Fruit fly (Drosophila melanogaster) whole organism, embryonic: Measurements from ENCODE around the gene Cadps.

Source experiments
- ATbp ChIP-seq: fragments of 200-800 bp; sonication (Bioruptor generic); optimal IDR thresholded peaks from 2 replicates; lab custom pipeline; 2017; ENCODE audit warnings: missing biosample characterization, mild to moderate bottlenecking, missing genetic modification characterization, missing genetic modification reagents
- Atf-2 ChIP-seq: fragments of 200-800 bp; sonication (Bioruptor generic); optimal IDR thresholded peaks from 2 replicates; lab custom pipeline; 2016; ENCODE audit warnings: missing biosample characterization, missing genetic modification characterization
- CG1024 ChIP-seq: fragments of 200-800 bp; sonication (Bioruptor generic); IDR thresholded peaks from 2 replicates; pipeline ENCODE4 v1.3.6; 2022; ENCODE audit warnings: missing biosample characterization, missing genetic modification characterization
- CG10654 ChIP-seq: fragments of 200-800 bp; sonication (Bioruptor generic); optimal IDR thresholded peaks from 2 replicates; lab custom pipeline; 2016; ENCODE audit warnings: missing biosample characterization, missing genetic modification characterization
- CG10959 ChIP-seq: fragments of 200-800 bp; sonication (Bioruptor generic); IDR thresholded peaks from 2 replicates; pipeline ENCODE4 v1.3.6; 2022; ENCODE audit warnings: missing biosample characterization, missing genetic modification characterization
- CG11723 ChIP-seq: fragments of 200-800 bp; sonication (Bioruptor generic); optimal IDR thresholded peaks from 2 replicates; lab custom pipeline; 2017; ENCODE audit warnings: missing biosample characterization, mild to moderate bottlenecking, missing genetic modification characterization
- CG13123 ChIP-seq: fragments of 200-800 bp; sonication (Bioruptor generic); optimal IDR thresholded peaks from 2 replicates; lab custom pipeline; 2016; ENCODE audit warnings: missing biosample characterization, missing genetic modification characterization
- CG13296 ChIP-seq: fragments of 200-800 bp; sonication (Bioruptor generic); optimal IDR thresholded peaks from 3 replicates; lab custom pipeline; 2018; ENCODE audit warnings: missing biosample characterization, mild to moderate bottlenecking, missing genetic modification characterization
- CG13424 ChIP-seq: fragments of 200-800 bp; sonication (Bioruptor generic); optimal IDR thresholded peaks from 2 replicates; lab custom pipeline; 2019; ENCODE audit warnings: missing biosample characterization, mild to moderate bottlenecking, missing genetic modification characterization, moderate library complexity
- CG16815 ChIP-seq: fragments of 200-800 bp; sonication (Bioruptor generic); optimal IDR thresholded peaks from 3 replicates; lab custom pipeline; 2017; ENCODE audit warnings: missing biosample characterization, mild to moderate bottlenecking, missing genetic modification characterization
- CG18011 ChIP-seq: fragments of 200-800 bp; sonication (Bioruptor generic); optimal IDR thresholded peaks from 2 replicates; lab custom pipeline; 2017; ENCODE audit warnings: missing biosample characterization, missing genetic modification characterization, mild to moderate bottlenecking, moderate library complexity, missing genotype
- CG1832 ChIP-seq: fragments of 200-800 bp; sonication (Bioruptor generic); optimal IDR thresholded peaks from 2 replicates; lab custom pipeline; 2017; ENCODE audit warnings: missing biosample characterization, mild to moderate bottlenecking, missing genetic modification characterization, inconsistent platforms
- CG30020 ChIP-seq: fragments of 200-800 bp; optimal IDR thresholded peaks from 2 replicates; lab custom pipeline; 2019; ENCODE audit warnings: missing biosample characterization, mild to moderate bottlenecking, missing genetic modification characterization, moderate library complexity
- CG33213 ChIP-seq: fragments of 200-800 bp; sonication (Bioruptor generic); optimal IDR thresholded peaks from 3 replicates; lab custom pipeline; 2016; ENCODE audit warnings: missing biosample characterization, missing genetic modification characterization
- CG4820 ChIP-seq: fragments of 200-800 bp; sonication (Bioruptor generic); optimal IDR thresholded peaks from 3 replicates; lab custom pipeline; 2016; ENCODE audit warnings: missing biosample characterization, missing genetic modification characterization
- CG5953 ChIP-seq: fragments of 200-800 bp; sonication (Bioruptor generic); IDR thresholded peaks from 2 replicates; pipeline ENCODE4 v1.3.6; 2022; ENCODE audit warnings: missing biosample characterization, missing genetic modification characterization
- CG7786 ChIP-seq: fragments of 200-800 bp; sonication (Bioruptor generic); optimal IDR thresholded peaks from 2 replicates; lab custom pipeline; 2016; ENCODE audit warnings: missing biosample characterization, missing genetic modification characterization
- CG8290 ChIP-seq, 3 experiments: fragments of 200-800 bp; sonication (Bioruptor generic); optimal IDR thresholded peaks; 2 replicates each; lab custom pipeline; 2016 to 2019; ENCODE audit warnings: missing biosample characterization in 3 of 3, missing genetic modification characterization in 3 of 3, mild to moderate bottlenecking in 2 of 3, moderate library complexity in 1 of 3
- CG9437 ChIP-seq: fragments of 200-800 bp; sonication (Bioruptor generic); optimal IDR thresholded peaks from 2 replicates; lab custom pipeline; 2018; ENCODE audit warnings: missing biosample characterization, mild to moderate bottlenecking, missing genetic modification characterization
- CG9876 ChIP-seq: fragments of 200-800 bp; sonication (Bioruptor generic); optimal IDR thresholded peaks from 2 replicates; lab custom pipeline; 2016; ENCODE audit warnings: missing biosample characterization, missing genetic modification characterization
- Chrac-16 ChIP-seq: fragments of 200-800 bp; sonication (Bioruptor generic); optimal IDR thresholded peaks from 3 replicates; lab custom pipeline; 2016; ENCODE audit warnings: missing biosample characterization, missing genetic modification characterization
- CrebB ChIP-seq: fragments of 200-800 bp; sonication (Bioruptor generic); optimal IDR thresholded peaks from 3 replicates; lab custom pipeline; 2018; ENCODE audit warnings: missing biosample characterization, mild to moderate bottlenecking, missing genetic modification characterization
- D19B ChIP-seq: fragments of 200-800 bp; sonication (Bioruptor generic); optimal IDR thresholded peaks from 2 replicates; lab custom pipeline; 2017; ENCODE audit warnings: missing biosample characterization, mild to moderate bottlenecking, missing genetic modification characterization
- Dfd ChIP-seq, 2 experiments: fragments of >200 bp; optimal IDR thresholded peaks; 2 replicates each; lab custom pipeline; 2017; ENCODE audit warnings: missing biosample characterization in 2 of 2, missing genetic modification characterization in 2 of 2
- Dip3 ChIP-seq: fragments of 200-800 bp; sonication (Bioruptor generic); optimal IDR thresholded peaks from 3 replicates; lab custom pipeline; 2016; ENCODE audit warnings: missing biosample characterization, missing genetic modification characterization
- Ets97D ChIP-seq: fragments of 200-800 bp; sonication (Bioruptor generic); optimal IDR thresholded peaks from 3 replicates; lab custom pipeline; 2016; ENCODE audit warnings: missing biosample characterization, missing genetic modification characterization
- Fer2 ChIP-seq: fragments of 200-800 bp; sonication (Bioruptor generic); optimal IDR thresholded peaks from 2 replicates; lab custom pipeline; 2018; ENCODE audit warnings: missing biosample characterization, mild to moderate bottlenecking, missing genetic modification characterization, moderate library complexity
- HmgD ChIP-seq: fragments of 200-800 bp; sonication (Bioruptor generic); optimal IDR thresholded peaks from 3 replicates; lab custom pipeline; 2016; ENCODE audit warnings: missing biosample characterization, missing genetic modification characterization
- Hsf ChIP-seq: fragments of 200-800 bp; sonication (Bioruptor generic); optimal IDR thresholded peaks from 3 replicates; lab custom pipeline; 2016; ENCODE audit warnings: missing biosample characterization, missing genetic modification characterization
- Optix ChIP-seq: fragments of 200-800 bp; sonication (Bioruptor generic); IDR thresholded peaks from 3 replicates; pipeline ENCODE4 v1.3.6; 2022; ENCODE audit warnings: missing biosample characterization, missing genetic modification characterization
- Pdp1 ChIP-seq, 2 experiments: fragments of 200-800 bp; sonication (Bioruptor generic); optimal IDR thresholded peaks; 3 replicates each; lab custom pipeline; 2016; ENCODE audit warnings: missing biosample characterization in 2 of 2, missing genetic modification characterization in 2 of 2, mild to moderate bottlenecking in 1 of 2, moderate library complexity in 1 of 2
- Sry-β ChIP-seq: fragments of 200-800 bp; sonication (Bioruptor generic); optimal IDR thresholded peaks from 2 replicates; lab custom pipeline; 2018; ENCODE audit warnings: missing biosample characterization, mild to moderate bottlenecking, missing genetic modification characterization, moderate library complexity
- Stat92E ChIP-seq, 3 experiments: fragments of >200 bp in 2 of 3; fragments of 200-800 bp in 1 of 3; sonication (Bioruptor generic) in 1 of 3; optimal IDR thresholded peaks; 2 replicates each; lab custom pipeline; 2017 to 2019; ENCODE audit warnings: missing biosample characterization in 3 of 3, missing genetic modification characterization in 3 of 3, mild to moderate bottlenecking in 1 of 3, moderate library complexity in 1 of 3
- Xbp1 ChIP-seq: fragments of 200-800 bp; sonication (Bioruptor generic); optimal IDR thresholded peaks from 3 replicates; lab custom pipeline; 2016; ENCODE audit warnings: missing biosample characterization, mild to moderate bottlenecking, missing genetic modification characterization
- chif ChIP-seq, 2 experiments: fragments of 200-800 bp; sonication (Bioruptor generic); optimal IDR thresholded peaks; 3 replicates each; lab custom pipeline; 2016; ENCODE audit warnings: missing biosample characterization in 2 of 2, missing genetic modification characterization in 2 of 2
- gfzf ChIP-seq: fragments of 200-800 bp; sonication (Bioruptor generic); optimal IDR thresholded peaks from 2 replicates; lab custom pipeline; 2016; ENCODE audit warnings: missing biosample characterization, mild to moderate bottlenecking, missing genetic modification characterization, moderate library complexity
- lbe ChIP-seq: fragments of 200-800 bp; sonication (Bioruptor generic); optimal IDR thresholded peaks from 2 replicates; lab custom pipeline; 2016; ENCODE audit warnings: missing biosample characterization, mild to moderate bottlenecking, missing genetic modification characterization
- lola ChIP-seq, 3 experiments: fragments of >200 bp in 2 of 3; fragments of 200-800 bp in 1 of 3; sonication (Bioruptor generic) in 1 of 3; optimal IDR thresholded peaks; 2 replicates each; lab custom pipeline; 2017 to 2019; ENCODE audit warnings: missing biosample characterization in 3 of 3, missing genetic modification characterization in 3 of 3, mild to moderate bottlenecking in 1 of 3, moderate library complexity in 1 of 3
- mld ChIP-seq: fragments of 200-800 bp; sonication (Bioruptor generic); IDR thresholded peaks from 3 replicates; pipeline ENCODE4 v1.3.6; 2022; ENCODE audit warnings: missing biosample characterization, missing genetic modification characterization; ENCODE audit not compliant: partially characterized antibody
- oc ChIP-seq: fragments of 200-800 bp; sonication (Bioruptor generic); optimal IDR thresholded peaks from 2 replicates; lab custom pipeline; 2018; ENCODE audit warnings: missing biosample characterization, mild to moderate bottlenecking, missing genetic modification characterization, moderate library complexity
- pzg ChIP-seq: fragments of 200-800 bp; sonication (Bioruptor generic); optimal IDR thresholded peaks from 3 replicates; lab custom pipeline; 2018; ENCODE audit warnings: missing biosample characterization, mild to moderate bottlenecking, missing genetic modification characterization, moderate library complexity
- row ChIP-seq: fragments of 200-800 bp; sonication (Bioruptor generic); IDR thresholded peaks from 3 replicates; pipeline ENCODE4 v1.3.6; 2022; ENCODE audit warnings: missing biosample characterization, missing genetic modification characterization
- sc ChIP-seq, 3 experiments: fragments of >200 bp in 2 of 3; fragments of 200-800 bp in 1 of 3; sonication (Bioruptor generic) in 1 of 3; optimal IDR thresholded peaks; 2 replicates in 2 of 3; 3 replicates in 1 of 3; lab custom pipeline; 2017; ENCODE audit warnings: mild to moderate bottlenecking in 1 of 3, missing biosample characterization in 1 of 3, missing genetic modification characterization in 1 of 3, missing genetic modification reagents in 1 of 3
- shn ChIP-seq: fragments of 200-800 bp; sonication (Bioruptor generic); optimal IDR thresholded peaks from 3 replicates; lab custom pipeline; 2016; ENCODE audit warnings: missing biosample characterization, missing genetic modification characterization
- sima ChIP-seq: fragments of 200-800 bp; sonication (Bioruptor generic); optimal IDR thresholded peaks from 2 replicates; lab custom pipeline; 2016; ENCODE audit warnings: missing biosample characterization, missing genetic modification characterization
- slp2 ChIP-seq: fragments of 200-800 bp; sonication (Bioruptor generic); optimal IDR thresholded peaks from 2 replicates; lab custom pipeline; 2016; ENCODE audit warnings: missing biosample characterization, missing genetic modification characterization
- tio ChIP-seq: fragments of 200-800 bp; sonication (Bioruptor generic); optimal IDR thresholded peaks from 2 replicates; lab custom pipeline; 2017; ENCODE audit warnings: missing biosample characterization, missing genetic modification characterization, inconsistent platforms
- wek ChIP-seq: fragments of 200-800 bp; sonication (Bioruptor generic); optimal IDR thresholded peaks from 3 replicates; lab custom pipeline; 2018; ENCODE audit warnings: missing biosample characterization, mild to moderate bottlenecking, missing genetic modification characterization, moderate library complexity

Gene Cadps

dm6 chr4:1181591-1182125 is 49.0 kb upstream of the Cadps start, which contains the start of gene pho (continued):
- TF ChIP-seq Dip3 = no peak
- TF ChIP-seq pzg (GFP tag; lab: Kevin White, UChicago) = peak; percentile 35
- no peak for TF ChIP-seq CG13424 (tag; lab: Kevin White, UChicago)
- TF ChIP-seq Hsf = no peak
- no peak for TF ChIP-seq ATbp
- TF ChIP-seq Ets97D (GFP tag; lab: Kevin White, UChicago) = peak; percentile 5
- TF ChIP-seq row (GFP tag; lab: Robert Waterston, UW) = peak; percentile 79
- peak; percentile 88 for TF ChIP-seq CG33213
- no peak for TF ChIP-seq HmgD (GFP tag; lab: Kevin White, UChicago)
- peak; percentile 5 for TF ChIP-seq Chrac-16 (GFP tag; lab: Kevin White, UChicago)
- TF ChIP-seq Xbp1 (GFP tag; lab: Kevin White, UChicago) = peak; percentile 53
- TF ChIP-seq lola (GFP tag; optimal IDR thresholded peaks at IDR 0.05; lab: Kevin White, UChicago) = peak in 2 of 3 experiments; percentile 47 to 89
- TF ChIP-seq CG1832 (GFP tag; lab: Kevin White, UChicago) = no peak
- no peak for TF ChIP-seq shn
- no peak for TF ChIP-seq oc (tag; lab: Kevin White, UChicago)
- peak; percentile 73 for TF ChIP-seq CG8290 (GFP tag; optimal IDR thresholded peaks at IDR 0.05; lab: Kevin White, UChicago)
- TF ChIP-seq CG8290 (tag; optimal IDR thresholded peaks at IDR 0.05; lab: Kevin White, UChicago) = peak in 1 of 2 experiments; percentile 59
- TF ChIP-seq CG18011 (GFP tag; lab: Kevin White, UChicago) = no peak
- peak in 1 of 2 experiments; percentile 37 for TF ChIP-seq Pdp1 (GFP tag; optimal IDR thresholded peaks at IDR 0.05; lab: Kevin White, UChicago)
- peak; percentile 33 for TF ChIP-seq tio (GFP tag; lab: Kevin White, UChicago)
- no peak for TF ChIP-seq mld (GFP tag; lab: Robert Waterston, UW)
- peak; percentile 34 for TF ChIP-seq CG16815 (GFP tag; lab: Kevin White, UChicago)
- TF ChIP-seq CG13296 (GFP tag; lab: Kevin White, UChicago) = no peak
- no peak for TF ChIP-seq lbe (GFP tag; lab: Kevin White, UChicago)
- TF ChIP-seq sc (optimal IDR thresholded peaks at IDR 0.05; lab: Kevin White, UChicago) = no peak
- TF ChIP-seq sc (GFP tag; optimal IDR thresholded peaks at IDR 0.05; lab: Kevin White, UChicago) = no peak
- peak; percentile 92 for TF ChIP-seq CG1024 (GFP tag; lab: Robert Waterston, UW)
- no peak for TF ChIP-seq sima
- TF ChIP-seq CG9437 (GFP tag; lab: Kevin White, UChicago) = peak; percentile 9
- TF ChIP-seq CG5953 (GFP tag; lab: Robert Waterston, UW) = no peak
- TF ChIP-seq gfzf (GFP tag; lab: Kevin White, UChicago) = peak; percentile 40
- TF ChIP-seq CG9876 (GFP tag; lab: Kevin White, UChicago) = peak; percentile 19
- no peak for TF ChIP-seq D19B (GFP tag; lab: Kevin White, UChicago)
- TF ChIP-seq CG4820 = peak; percentile 38
- no peak for TF ChIP-seq slp2 (GFP tag; lab: Kevin White, UChicago)
- TF ChIP-seq CG10654 (GFP tag; lab: Kevin White, UChicago) = peak; percentile 25
- no peak for TF ChIP-seq CrebB (tag; lab: Kevin White, UChicago)
- peak; percentile 9 for TF ChIP-seq Sry-β (GFP tag; lab: Kevin White, UChicago)
- peak in 1 of 2 experiments; percentile 85 for TF ChIP-seq Dfd (GFP tag; optimal IDR thresholded peaks at IDR 0.05; lab: Kevin White, UChicago)
- TF ChIP-seq CG11723 (GFP tag; lab: Kevin White, UChicago) = peak; percentile 97
- no peak for TF ChIP-seq Optix (GFP tag; lab: Robert Waterston, UW)
- no peak for TF ChIP-seq Fer2
- no peak for TF ChIP-seq CG13123 (GFP tag; lab: Kevin White, UChicago)
- TF ChIP-seq CG7786 = peak; percentile 8
- TF ChIP-seq Atf-2 = peak; percentile 8
- TF ChIP-seq chif (GFP tag; optimal IDR thresholded peaks at IDR 0.05; lab: Kevin White, UChicago) = no peak
- no peak for TF ChIP-seq CG10959 (GFP tag; lab: Robert Waterston, UW)
- peak; percentile 85 for TF ChIP-seq wek (GFP tag; lab: Kevin White, UChicago)
- peak; percentile 99 for TF ChIP-seq CG30020 (tag; lab: Kevin White, UChicago)
- TF ChIP-seq Stat92E (GFP tag; optimal IDR thresholded peaks at IDR 0.05; lab: Kevin White, UChicago) = peak in 1 of 3 experiments; percentile 60
